Fruit fly (Drosophila melanogaster) whole organism, embryonic: ENCODE results near the gene morgue.
A peak's percentile ranks its signal among the peaks of the same experiment; 100 is the strongest.

ENCODE experiments used
- Adf1 ChIP-seq: fragments of 200-800 bp; sonication (Bioruptor generic); IDR thresholded peaks from 2 replicates; pipeline ENCODE4 v1.3.6; 2022; ENCODE audit warnings: missing biosample characterization, missing genetic modification characterization
- Asciz ChIP-seq: fragments of 200-800 bp; sonication (Bioruptor generic); optimal IDR thresholded peaks from 2 replicates; lab custom pipeline; 2017; ENCODE audit warnings: missing biosample characterization, mild to moderate bottlenecking, missing genetic modification characterization, missing genetic modification reagents
- Atf6 ChIP-seq: fragments of 200-800 bp; sonication (Bioruptor generic); IDR thresholded peaks from 2 replicates; pipeline ENCODE4 v1.3.6; 2022; ENCODE audit warnings: missing biosample characterization, missing genetic modification characterization
- C15 ChIP-seq: fragments of 200-800 bp; sonication (Bioruptor generic); IDR thresholded peaks from 3 replicates; pipeline ENCODE4 v1.3.6; 2022; ENCODE audit warnings: missing biosample characterization, missing genetic modification characterization
- CG12219 ChIP-seq: fragments of 200-800 bp; sonication (Bioruptor generic); optimal IDR thresholded peaks from 3 replicates; lab custom pipeline; 2018; ENCODE audit warnings: missing biosample characterization, mild to moderate bottlenecking, missing genetic modification characterization
- CG13296 ChIP-seq: fragments of 200-800 bp; sonication (Bioruptor generic); optimal IDR thresholded peaks from 3 replicates; lab custom pipeline; 2018; ENCODE audit warnings: missing biosample characterization, mild to moderate bottlenecking, missing genetic modification characterization
- CG14050 ChIP-seq: fragments of 200-800 bp; sonication (Bioruptor generic); IDR thresholded peaks from 3 replicates; pipeline ENCODE4 v1.3.6; 2022; ENCODE audit warnings: missing biosample characterization, missing genetic modification characterization
- CG15601 ChIP-seq: fragments of 200-800 bp; sonication (Bioruptor generic); optimal IDR thresholded peaks from 3 replicates; lab custom pipeline; 2019; ENCODE audit warnings: missing biosample characterization, mild to moderate bottlenecking, missing genetic modification characterization, moderate library complexity
- CG1603 ChIP-seq: fragments of 200-800 bp; sonication (Bioruptor generic); optimal IDR thresholded peaks from 2 replicates; lab custom pipeline; 2019; ENCODE audit warnings: missing biosample characterization, mild to moderate bottlenecking, missing genetic modification characterization, moderate library complexity
- CG16779 ChIP-seq: fragments of 200-800 bp; sonication (Bioruptor generic); IDR thresholded peaks from 2 replicates; pipeline ENCODE4 v1.3.6; 2022; ENCODE audit warnings: missing biosample characterization, missing genetic modification characterization
- CG2129 ChIP-seq: fragments of 200-800 bp; sonication (Bioruptor generic); IDR thresholded peaks from 2 replicates; pipeline ENCODE4 v1.3.6; 2022; ENCODE audit warnings: missing biosample characterization, missing genetic modification characterization; ENCODE audit not compliant: partially characterized antibody
- CG34422 ChIP-seq: fragments of 200-800 bp; sonication (Bioruptor generic); IDR thresholded peaks from 3 replicates; pipeline ENCODE4 v1.3.6; 2022; ENCODE audit warnings: missing biosample characterization, missing genetic modification characterization
- CG5245 ChIP-seq: fragments of 200-800 bp; sonication (Bioruptor generic); optimal IDR thresholded peaks from 3 replicates; lab custom pipeline; 2016; ENCODE audit warnings: missing biosample characterization, missing genetic modification characterization
- CG6791 ChIP-seq: fragments of 200-800 bp; sonication (Bioruptor generic); IDR thresholded peaks from 3 replicates; pipeline ENCODE4 v1.3.6; 2022; ENCODE audit warnings: missing biosample characterization, missing genetic modification characterization; ENCODE audit not compliant: partially characterized antibody
- CG7839 ChIP-seq: fragments of 200-800 bp; sonication (Bioruptor generic); optimal IDR thresholded peaks from 3 replicates; lab custom pipeline; 2018; ENCODE audit warnings: missing biosample characterization, mild to moderate bottlenecking, missing genetic modification characterization, moderate library complexity
- CG9609 ChIP-seq: fragments of 200-800 bp; sonication (Bioruptor generic); optimal IDR thresholded peaks from 3 replicates; lab custom pipeline; 2016; ENCODE audit warnings: missing biosample characterization, missing genetic modification characterization
- D19A ChIP-seq: fragments of 200-800 bp; optimal IDR thresholded peaks from 3 replicates; lab custom pipeline; 2019; ENCODE audit warnings: missing biosample characterization, mild to moderate bottlenecking, missing genetic modification characterization, moderate library complexity
- Dfd ChIP-seq, 2 experiments: fragments of >200 bp; optimal IDR thresholded peaks; 2 replicates each; lab custom pipeline; 2017; ENCODE audit warnings: missing biosample characterization in 2 of 2, missing genetic modification characterization in 2 of 2
- Dip3 ChIP-seq: fragments of 200-800 bp; sonication (Bioruptor generic); optimal IDR thresholded peaks from 3 replicates; lab custom pipeline; 2016; ENCODE audit warnings: missing biosample characterization, missing genetic modification characterization
- Elba2 ChIP-seq: fragments of 200-800 bp; sonication (Bioruptor generic); optimal IDR thresholded peaks from 3 replicates; lab custom pipeline; 2016; ENCODE audit warnings: missing biosample characterization, missing genetic modification characterization
- Ets97D ChIP-seq: fragments of 200-800 bp; sonication (Bioruptor generic); optimal IDR thresholded peaks from 3 replicates; lab custom pipeline; 2016; ENCODE audit warnings: missing biosample characterization, missing genetic modification characterization
- Gsc ChIP-seq: fragments of 200-800 bp; sonication (Bioruptor generic); IDR thresholded peaks from 2 replicates; pipeline ENCODE4 v1.3.6; 2022; ENCODE audit warnings: missing biosample characterization, missing genetic modification characterization
- Hr39 ChIP-seq: fragments of >200 bp; optimal IDR thresholded peaks from 2 replicates; lab custom pipeline; 2017
- Kr ChIP-seq: fragments of 200-800 bp; sonication (Bioruptor generic); optimal IDR thresholded peaks from 2 replicates; lab custom pipeline; 2017; ENCODE audit warnings: missing biosample characterization, mild to moderate bottlenecking, missing genetic modification characterization
- Lhr ChIP-seq: fragments of 200-800 bp; sonication (Bioruptor generic); optimal IDR thresholded peaks from 3 replicates; lab custom pipeline; 2017; ENCODE audit warnings: mild to moderate bottlenecking, missing biosample characterization, missing genetic modification reagents, missing genetic modification characterization
- MBD-R2 ChIP-seq: fragments of 200-800 bp; sonication (Bioruptor generic); IDR thresholded peaks from 2 replicates; pipeline ENCODE4 v1.3.6; 2022; ENCODE audit warnings: missing biosample characterization, missing genetic modification characterization
- Mrtf ChIP-seq: fragments of 200-800 bp; sonication (Bioruptor generic); IDR thresholded peaks from 3 replicates; pipeline ENCODE4 v1.3.6; 2022; ENCODE audit warnings: missing biosample characterization, missing genetic modification characterization
- Tbp ChIP-seq: fragments of >200 bp; optimal IDR thresholded peaks from 2 replicates; lab custom pipeline; 2018; ENCODE audit warnings: missing biosample characterization, missing genetic modification characterization
- cato ChIP-seq: fragments of 200-800 bp; sonication (Bioruptor generic); optimal IDR thresholded peaks from 2 replicates; lab custom pipeline; 2016; ENCODE audit warnings: missing biosample characterization, missing genetic modification characterization, borderline replicate concordance
- cg ChIP-seq: fragments of 200-800 bp; sonication (Bioruptor generic); optimal IDR thresholded peaks from 3 replicates; lab custom pipeline; 2019; ENCODE audit warnings: missing biosample characterization, mild to moderate bottlenecking, missing genetic modification characterization, moderate library complexity
- ci ChIP-seq: fragments of 200-800 bp; sonication (Bioruptor generic); IDR thresholded peaks from 3 replicates; pipeline ENCODE4 v1.3.6; 2022; ENCODE audit warnings: missing biosample characterization, missing genetic modification characterization
- exex ChIP-seq: fragments of 200-800 bp; sonication (Bioruptor generic); optimal IDR thresholded peaks from 4 replicates; lab custom pipeline; 2018; ENCODE audit warnings: missing biosample characterization, mild to moderate bottlenecking, missing genetic modification characterization, moderate library complexity
- fd3F ChIP-seq: fragments of 200-800 bp; sonication (Bioruptor generic); optimal IDR thresholded peaks from 2 replicates; lab custom pipeline; 2018; ENCODE audit warnings: missing biosample characterization, mild to moderate bottlenecking, missing genetic modification characterization, moderate library complexity
- ftz-f1 ChIP-seq: fragments of 200-800 bp; sonication (Bioruptor generic); optimal IDR thresholded peaks from 2 replicates; lab custom pipeline; 2016; ENCODE audit warnings: missing biosample characterization, missing genetic modification characterization
- gt ChIP-seq: fragments of 200-800 bp; sonication (Bioruptor generic); IDR thresholded peaks from 2 replicates; pipeline ENCODE4 v1.3.6; 2022; ENCODE audit warnings: missing biosample characterization, missing genetic modification characterization
- hb ChIP-seq: fragments of 200-800 bp; sonication (Bioruptor generic); IDR thresholded peaks from 3 replicates; pipeline ENCODE4 v1.3.6; 2022; ENCODE audit warnings: missing biosample characterization, missing genetic modification characterization; ENCODE audit not compliant: partially characterized antibody
- knrl ChIP-seq: fragments of 200-800 bp; sonication (Bioruptor generic); IDR thresholded peaks from 3 replicates; pipeline ENCODE4 v1.3.6; 2022; ENCODE audit warnings: missing biosample characterization, missing genetic modification characterization; ENCODE audit not compliant: partially characterized antibody
- lab ChIP-seq: fragments of 200-800 bp; sonication (Bioruptor generic); optimal IDR thresholded peaks from 3 replicates; lab custom pipeline; 2017; ENCODE audit warnings: missing biosample characterization, missing genetic modification characterization, mild to moderate bottlenecking, moderate library complexity, missing genetic modification reagents
- lmd ChIP-seq: fragments of 200-800 bp; sonication (Bioruptor generic); IDR thresholded peaks from 2 replicates; pipeline ENCODE4 v1.3.6; 2022; ENCODE audit warnings: missing biosample characterization, missing genetic modification characterization
- oc ChIP-seq: fragments of 200-800 bp; sonication (Bioruptor generic); optimal IDR thresholded peaks from 2 replicates; lab custom pipeline; 2018; ENCODE audit warnings: missing biosample characterization, mild to moderate bottlenecking, missing genetic modification characterization, moderate library complexity
- onecut ChIP-seq: fragments of 200-800 bp; sonication (Bioruptor generic); IDR thresholded peaks from 2 replicates; pipeline ENCODE4 v1.3.6; 2022; ENCODE audit warnings: missing biosample characterization, missing genetic modification characterization
- org-1 ChIP-seq: fragments of 200-800 bp; sonication (Bioruptor generic); optimal IDR thresholded peaks from 2 replicates; lab custom pipeline; 2017; ENCODE audit warnings: missing biosample characterization, missing genetic modification characterization
- peb ChIP-seq: fragments of 200-800 bp; sonication (Bioruptor generic); IDR thresholded peaks from 2 replicates; pipeline ENCODE4 v1.3.6; 2022; ENCODE audit warnings: missing biosample characterization, missing genetic modification characterization
- sim ChIP-seq: fragments of 200-800 bp; sonication (Bioruptor generic); IDR thresholded peaks from 2 replicates; pipeline ENCODE4 v1.3.6; 2022; ENCODE audit warnings: missing biosample characterization, missing genetic modification characterization
- sima ChIP-seq: fragments of 200-800 bp; sonication (Bioruptor generic); optimal IDR thresholded peaks from 2 replicates; lab custom pipeline; 2016; ENCODE audit warnings: missing biosample characterization, missing genetic modification characterization
- ssp ChIP-seq: fragments of 200-800 bp; sonication (Bioruptor generic); IDR thresholded peaks from 2 replicates; pipeline ENCODE4 v1.3.6; 2022; ENCODE audit warnings: missing biosample characterization, missing genetic modification characterization
- trem ChIP-seq: fragments of 200-800 bp; optimal IDR thresholded peaks from 3 replicates; lab custom pipeline; 2019; ENCODE audit warnings: missing biosample characterization, mild to moderate bottlenecking, missing genetic modification characterization, moderate library complexity
- trh ChIP-seq: fragments of 200-800 bp; sonication (Bioruptor generic); optimal IDR thresholded peaks from 2 replicates; lab custom pipeline; 2016; ENCODE audit warnings: missing biosample characterization, missing genetic modification characterization
- tup ChIP-seq: fragments of 200-800 bp; sonication (Bioruptor generic); optimal IDR thresholded peaks from 2 replicates; lab custom pipeline; 2016; ENCODE audit warnings: missing biosample characterization, mild to moderate bottlenecking, missing genetic modification characterization, moderate library complexity
- tx ChIP-seq: fragments of 200-800 bp; sonication (Bioruptor generic); optimal IDR thresholded peaks from 2 replicates; lab custom pipeline; 2016; ENCODE audit warnings: missing biosample characterization, missing genetic modification characterization
- yki ChIP-seq: fragments of >200 bp; optimal IDR thresholded peaks from 3 replicates; lab custom pipeline; 2018
- zen2 ChIP-seq: fragments of 200-800 bp; sonication (Bioruptor generic); IDR thresholded peaks from 3 replicates; pipeline ENCODE4 v1.3.6; 2022; ENCODE audit warnings: missing biosample characterization, missing genetic modification characterization; ENCODE audit not compliant: partially characterized antibody
- zfh1 ChIP-seq: fragments of 200-800 bp; sonication (Bioruptor generic); IDR thresholded peaks from 3 replicates; pipeline ENCODE4 v1.3.6; 2022; ENCODE audit warnings: missing biosample characterization, missing genetic modification characterization

morgue gene

DNA sequence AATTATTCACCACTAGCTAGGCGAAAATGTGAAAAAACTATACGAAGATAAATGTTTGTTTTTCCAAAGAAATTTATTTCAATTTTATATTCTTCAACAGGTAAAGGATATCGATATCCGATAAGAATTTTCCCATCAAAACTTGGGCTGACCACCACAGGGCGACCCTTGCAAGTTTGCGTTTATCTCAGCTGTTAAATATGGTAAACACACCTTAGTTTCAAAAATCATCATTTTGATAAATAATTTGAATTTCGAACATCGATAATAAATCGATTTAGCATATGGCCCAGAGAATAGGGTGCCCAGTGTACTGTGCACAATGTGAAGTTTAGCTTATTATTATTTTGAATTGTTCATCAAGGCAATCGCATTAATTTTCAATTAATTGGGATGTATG, 18.8 kb upstream of the morgue start, which contains the start of the genes CG15443 and Paris (continued):
- TF ChIP-seq gt (no peak), CG5245 (GFP tag; lab: Kevin White, UChicago) (no peak), knrl (GFP tag; lab: Robert Waterston, UW) (peak; percentile 68; the same call in 2 of the 3 replicates), zen2 (GFP tag; lab: Robert Waterston, UW) (peak; percentile 75; the same call in 2 of the 3 replicates), cg (GFP tag; lab: Kevin White, UChicago) (no peak), zfh1 (GFP tag; lab: Robert Waterston, UW) (no peak), onecut (GFP tag; lab: Robert Waterston, UW) (0 out of 2 replicates have a peak, but pooled peaks have one; percentile 31), cato (GFP tag; lab: Kevin White, UChicago) (no peak), trem (tag; lab: Kevin White, UChicago) (peak; percentile 55), org-1 (GFP tag; lab: Kevin White, UChicago) (no peak), ftz-f1 (no peak), CG34422 (GFP tag; lab: Robert Waterston, UW) (no peak), tup (no peak), lab (GFP tag; lab: Kevin White, UChicago) (peak; percentile 35), CG9609 (GFP tag; lab: Kevin White, UChicago) (no peak), Elba2 (GFP tag; lab: Kevin White, UChicago) (no peak), Lhr (GFP tag; lab: Kevin White, UChicago) (no peak), hb (GFP tag; lab: Robert Waterston, UW) (peak; percentile 99), Mrtf (GFP tag; lab: Robert Waterston, UW) (no peak), CG16779 (GFP tag; lab: Robert Waterston, UW) (no peak), oc (tag; lab: Kevin White, UChicago) (no peak), MBD-R2 (GFP tag; lab: Robert Waterston, UW) (peak; percentile 69), CG1603 (tag; lab: Kevin White, UChicago) (peak; percentile 65), peb (GFP tag; lab: Robert Waterston, UW) (no peak), D19A (tag; lab: Kevin White, UChicago) (no peak), Dip3 (GFP tag; lab: Kevin White, UChicago) (no peak), sim (GFP tag; lab: Robert Waterston, UW) (no peak), Adf1 (GFP tag; lab: Robert Waterston, UW) (no peak), Hr39 (lab: Kevin White, UChicago) (no peak), exex (tag; lab: Kevin White, UChicago) (no peak), C15 (GFP tag; lab: Robert Waterston, UW) (no peak), CG6791 (GFP tag; lab: Robert Waterston, UW) (peak; percentile 96), CG12219 (GFP tag; lab: Kevin White, UChicago) (no peak), CG2129 (GFP tag; lab: Robert Waterston, UW) (no peak), CG13296 (peak; percentile 60), ssp (GFP tag; lab: Robert Waterston, UW) (no peak), CG14050 (GFP tag; lab: Robert Waterston, UW) (no peak), Atf6 (no peak), Kr (GFP tag; lab: Kevin White, UChicago) (no peak), tx (no peak), sima (no peak), Tbp (GFP tag; lab: Kevin White, UChicago) (no peak), Ets97D (peak; percentile 41), CG15601 (tag; lab: Kevin White, UChicago) (peak; percentile 3), CG7839 (peak; percentile 16), trh (GFP tag; lab: Kevin White, UChicago) (no peak), yki (lab: Kevin White, UChicago) (no peak), Asciz (GFP tag; lab: Kevin White, UChicago) (no peak), Gsc (GFP tag; lab: Robert Waterston, UW) (no peak), fd3F (no peak), Dfd (GFP tag; optimal IDR thresholded peaks at IDR 0.05; lab: Kevin White, UChicago) (no peak), lmd (GFP tag; lab: Robert Waterston, UW) (no peak), ci (GFP tag; lab: Robert Waterston, UW) (peak; percentile 57; the same call in 2 of the 3 replicates)
